Worm (Caenorhabditis elegans): Measurements from ENCODE around the gene B0302.4.

B0302.4 gene

DNA sequence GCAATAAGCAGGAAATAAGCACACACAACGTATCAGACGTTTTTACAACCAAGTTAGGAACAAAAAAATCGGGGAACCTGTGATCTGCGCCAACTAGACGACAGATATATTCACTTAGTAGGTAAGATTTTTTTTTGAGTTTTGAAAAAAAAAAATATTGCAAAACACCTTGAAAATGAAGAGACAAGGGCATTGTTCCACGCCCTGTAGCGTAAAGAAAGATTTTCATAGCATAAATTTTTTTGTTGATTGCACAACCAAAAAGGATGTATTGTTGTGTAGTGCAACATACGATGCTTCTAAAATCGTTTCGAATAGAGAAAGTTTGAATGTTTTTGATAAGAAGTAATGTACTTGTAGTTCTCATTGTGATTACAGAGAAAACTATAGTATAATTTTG is 3.6 kb upstream of the B0302.4 start:
- no peak for TF ChIP-seq ztf-11 (tag; optimal IDR thresholded peaks at IDR 0.05)
- no peak for TF ChIP-seq nhr-76 (tag; optimal IDR thresholded peaks at IDR 0.05)
- no peak for TF ChIP-seq unc-62 (GFP tag; optimal IDR thresholded peaks at IDR 0.05)
- no peak for TF ChIP-seq mep-1 (tag; optimal IDR thresholded peaks at IDR 0.05)
- no peak for TF ChIP-seq ceh-43 (GFP tag; optimal IDR thresholded peaks at IDR 0.05)
- no peak for TF ChIP-seq nhr-237 (tag; optimal IDR thresholded peaks at IDR 0.05)
- TF ChIP-seq ces-1 (GFP tag; optimal IDR thresholded peaks at IDR 0.05) = no peak
- TF ChIP-seq tbx-8 (GFP tag; optimal IDR thresholded peaks at IDR 0.05) = no peak
- no peak for TF ChIP-seq drap-1 (GFP tag; optimal IDR thresholded peaks at IDR 0.05)
- no peak for TF ChIP-seq nhr-28 (tag; optimal IDR thresholded peaks at IDR 0.05)

DNA sequence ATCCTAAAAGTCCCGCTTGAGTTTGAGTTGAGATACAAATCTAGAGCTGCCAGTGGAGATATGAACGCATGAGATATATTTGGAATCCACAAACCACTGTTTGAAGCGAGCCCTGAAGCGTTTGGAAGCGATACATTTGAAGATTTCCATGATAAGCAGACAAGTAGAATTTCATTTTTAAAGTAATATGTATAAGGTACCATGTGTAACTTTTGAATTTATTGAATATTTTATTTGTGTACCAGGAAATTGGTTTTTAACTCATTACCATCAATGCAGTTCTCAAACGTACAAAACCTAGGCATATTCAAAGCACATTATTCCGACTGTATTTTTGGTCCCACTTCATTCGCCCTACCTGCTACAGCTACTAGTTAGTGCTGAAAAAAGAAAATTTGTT is 1.7 kb upstream of the B0302.4 start, which contains the start of gene B0302.2:
B0302.2 (plus strand) TSS at position 301 of the 400 bp plus-strand sequence.
- no peak for TF ChIP-seq blmp-1 (tag; optimal IDR thresholded peaks at IDR 0.05)
- no peak for TF ChIP-seq ceh-83 (GFP tag; optimal IDR thresholded peaks at IDR 0.05)

DNA sequence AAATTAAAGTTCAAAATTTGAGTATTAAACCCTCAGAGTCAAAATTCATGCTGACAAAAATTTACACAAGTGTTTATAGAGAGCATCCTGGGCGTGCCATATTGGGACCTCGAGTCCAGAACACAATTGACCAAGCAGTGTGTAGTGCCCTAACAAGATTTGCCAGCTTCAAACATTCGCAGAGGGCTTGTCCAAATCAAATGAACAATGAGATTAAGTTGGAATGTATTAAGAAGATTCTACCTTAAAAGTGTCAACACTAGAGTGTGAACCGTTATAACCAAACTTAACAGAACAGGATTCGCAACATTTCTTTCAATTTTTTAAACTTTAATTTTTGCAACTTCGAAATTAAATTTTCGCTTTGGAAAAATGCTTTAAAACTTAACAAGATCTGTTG is 6.2 kb downstream of the B0302.4 start:
- TF ChIP-seq ces-1 (GFP tag; optimal IDR thresholded peaks at IDR 0.05) (peak; percentile 86), mep-1 (tag; optimal IDR thresholded peaks at IDR 0.05) (no peak)

DNA sequence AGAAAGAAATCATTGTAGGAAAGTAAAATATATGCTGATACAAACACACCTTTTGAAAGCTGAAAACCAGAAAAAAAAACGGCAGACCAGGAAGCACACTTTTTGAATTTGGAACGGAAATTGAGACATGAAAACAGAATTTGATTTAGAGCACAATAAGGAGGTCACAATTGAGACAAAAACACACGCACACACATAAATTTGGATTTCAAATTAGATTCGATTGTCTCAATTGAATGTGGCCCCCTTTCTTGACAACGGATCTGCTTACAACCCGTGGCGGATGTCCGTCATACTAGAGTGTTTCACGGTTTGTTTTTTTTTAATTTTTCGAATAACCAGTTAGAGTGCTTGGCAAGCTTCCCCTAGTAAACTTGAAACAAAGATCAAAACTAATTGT is 8.5 kb downstream of the B0302.4 start:
- TF ChIP-seq ces-1 (GFP tag; optimal IDR thresholded peaks at IDR 0.05) = no peak
- TF ChIP-seq sem-2 (GFP tag; optimal IDR thresholded peaks at IDR 0.05) = no peak
- no peak for TF ChIP-seq cnd-1 (tag; optimal IDR thresholded peaks at IDR 0.05)
- no peak for TF ChIP-seq unc-62 (GFP tag; optimal IDR thresholded peaks at IDR 0.05)
- TF ChIP-seq zip-8 (tag; optimal IDR thresholded peaks at IDR 0.05) = no peak
- no peak for TF ChIP-seq M03D4.4 (tag; optimal IDR thresholded peaks at IDR 0.05)
- no peak for TF ChIP-seq nhr-237 (tag; optimal IDR thresholded peaks at IDR 0.05)
- no peak for TF ChIP-seq elt-3 (tag; optimal IDR thresholded peaks at IDR 0.05)
- no peak for TF ChIP-seq bed-3 (GFP tag; optimal IDR thresholded peaks at IDR 0.05)
- TF ChIP-seq ztf-11 (tag; optimal IDR thresholded peaks at IDR 0.05) = no peak
- no peak for TF ChIP-seq unc-39 (tag; optimal IDR thresholded peaks at IDR 0.05)
- no peak for TF ChIP-seq nhr-28 (tag; optimal IDR thresholded peaks at IDR 0.05)
- TF ChIP-seq mab-5 (tag; optimal IDR thresholded peaks at IDR 0.05) = no peak
- TF ChIP-seq tbx-8 (GFP tag; optimal IDR thresholded peaks at IDR 0.05) = no peak
- TF ChIP-seq elt-1 (tag; optimal IDR thresholded peaks at IDR 0.05; ENCODE audit: borderline replicate concordance, insufficient read depth) = no peak
- no peak for TF ChIP-seq blmp-1 (tag; optimal IDR thresholded peaks at IDR 0.05)
- no peak for TF ChIP-seq pha-4 (tag; optimal IDR thresholded peaks at IDR 0.05)
- TF ChIP-seq nhr-12 (tag; optimal IDR thresholded peaks at IDR 0.05) = no peak

DNA sequence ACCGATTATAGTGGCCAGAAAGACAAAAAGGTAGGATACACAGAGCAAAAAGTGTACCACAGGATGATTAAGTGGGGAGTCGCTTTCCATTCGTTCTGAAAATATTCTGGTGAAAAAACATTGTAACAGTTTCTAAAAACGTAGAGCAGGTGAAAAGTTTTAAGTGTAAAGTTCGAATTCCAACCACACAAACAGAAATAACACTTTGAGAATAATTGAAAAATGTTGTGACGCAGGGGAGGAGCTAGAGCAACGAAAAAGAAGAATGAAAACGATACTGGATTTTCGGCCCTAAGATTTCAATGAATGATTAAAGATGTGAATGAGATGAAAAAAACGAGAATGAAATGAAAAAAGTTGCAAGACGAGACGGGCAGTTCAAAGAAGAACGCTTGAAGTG is 18.7 kb downstream of the B0302.4 start, which contains the start of gene npr-21:
npr-21 (minus strand) TSS at position 101 of the 400 bp plus-strand sequence.
- TF ChIP-seq nhr-237 (tag; optimal IDR thresholded peaks at IDR 0.05) (no peak), elt-3 (tag; optimal IDR thresholded peaks at IDR 0.05) (no peak), pha-4 (tag; optimal IDR thresholded peaks at IDR 0.05) (no peak), lsy-2 (tag; optimal IDR thresholded peaks at IDR 0.05) (no peak), drap-1 (GFP tag; optimal IDR thresholded peaks at IDR 0.05) (no peak), mls-2 (tag; optimal IDR thresholded peaks at IDR 0.05) (no peak), M03D4.4 (tag; optimal IDR thresholded peaks at IDR 0.05) (no peak), unc-120 (tag; optimal IDR thresholded peaks at IDR 0.05; ENCODE audit: poor library complexity, severe bottlenecking) (no peak), ceh-83 (GFP tag; optimal IDR thresholded peaks at IDR 0.05) (no peak), mep-1 (tag; optimal IDR thresholded peaks at IDR 0.05) (no peak), unc-39 (tag; optimal IDR thresholded peaks at IDR 0.05) (no peak), flh-1 (GFP tag; optimal IDR thresholded peaks at IDR 0.05) (no peak), ztf-11 (tag; optimal IDR thresholded peaks at IDR 0.05) (no peak)

DNA sequence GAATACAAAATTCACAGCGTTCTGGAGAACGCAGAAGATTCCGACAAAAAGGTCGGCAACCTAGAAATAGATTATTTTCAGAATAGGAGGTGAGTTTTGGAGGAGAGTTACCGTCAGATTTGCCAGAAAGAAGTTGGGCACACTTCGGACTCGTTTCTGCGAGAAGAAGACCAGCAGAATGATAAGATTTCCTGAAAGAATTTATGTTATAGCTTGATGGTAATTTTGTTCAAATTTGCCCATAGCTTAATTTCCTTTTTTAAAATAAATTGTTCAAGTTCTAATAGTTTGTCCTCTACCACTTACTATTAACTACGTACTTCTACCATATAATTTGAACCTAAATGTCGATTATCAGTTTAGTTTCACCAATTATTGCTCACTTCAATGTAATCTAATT is 19.5 kb downstream of the B0302.4 start:
- TF ChIP-seq zip-8 (tag; optimal IDR thresholded peaks at IDR 0.05) (no peak), mls-2 (tag; optimal IDR thresholded peaks at IDR 0.05) (no peak), sem-2 (GFP tag; optimal IDR thresholded peaks at IDR 0.05) (no peak), lin-13 (tag; optimal IDR thresholded peaks at IDR 0.05) (no peak), ztf-11 (tag; optimal IDR thresholded peaks at IDR 0.05) (no peak), hlh-1 (tag; optimal IDR thresholded peaks at IDR 0.05) (no peak), nhr-2 (tag; optimal IDR thresholded peaks at IDR 0.05) (no peak), ham-2 (GFP tag; optimal IDR thresholded peaks at IDR 0.05) (no peak), ceh-39 (tag; optimal IDR thresholded peaks at IDR 0.05) (no peak), drap-1 (GFP tag; optimal IDR thresholded peaks at IDR 0.05) (no peak), unc-62 (GFP tag; optimal IDR thresholded peaks at IDR 0.05) (no peak)

All from whole organism, mixed stage, embryonic.